Worm (Caenorhabditis elegans): ENCODE measurements around the gene srw-84.

DNA sequence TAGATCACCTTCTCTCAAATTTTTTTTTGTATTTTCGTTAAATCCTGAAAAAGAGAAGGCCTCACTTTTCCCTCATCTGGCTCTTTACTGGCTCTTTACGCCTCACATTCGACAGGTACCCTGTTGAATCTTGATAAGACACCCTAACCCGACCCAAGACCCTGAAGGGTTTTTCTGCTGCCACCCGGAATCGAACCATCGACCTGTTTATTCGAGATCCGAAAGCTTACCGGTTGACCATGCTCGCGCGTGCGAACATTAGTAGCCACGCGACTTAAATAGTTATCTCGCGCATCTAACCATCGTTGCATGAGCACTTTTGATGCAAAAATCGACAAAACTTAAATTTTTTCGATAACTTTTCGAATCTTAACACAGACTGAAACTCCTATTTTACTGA, 25.8 kb upstream of the srw-84 start:
- TF ChIP-seq ceh-36 (tag; optimal IDR thresholded peaks at IDR 0.05) (no peak), ets-7 (tag; optimal IDR thresholded peaks at IDR 0.05) (no peak), ceh-13 (GFP tag; optimal IDR thresholded peaks at IDR 0.05) (no peak), flt-1 (GFP tag; IDR thresholded peaks at IDR 0.05) (no peak), tbx-37 (GFP tag; conservative IDR thresholded peaks at IDR 0.05) (no peak), aly-1 (tag; optimal IDR thresholded peaks at IDR 0.05) (no peak), hmg-4 (GFP tag; optimal IDR thresholded peaks at IDR 0.05) (no peak), ama-1 (optimal IDR thresholded peaks at IDR 0.05) (no peak)

All from whole organism, early embryonic.